Worm (Caenorhabditis elegans) whole organism, L3 larva: ENCODE data around the gene ZK185.4.

ENCODE experiments used
- egl-27 ChIP-seq: sonication (generic microtip); optimal IDR thresholded peaks from 4 replicates; lab custom pipeline; 2017; ENCODE audit warnings: missing biosample characterization, missing genetic modification reagents, missing genetic modification characterization
- nfya-1 ChIP-seq: sonication (generic microtip); optimal IDR thresholded peaks from 2 replicates; lab custom pipeline; 2017; ENCODE audit warnings: missing genetic modification characterization, mild to moderate bottlenecking, missing compliant biosample characterization, antibody characterized with exemption, moderate library complexity; ENCODE audit not compliant: insufficient read depth
- nhr-25 ChIP-seq: sonication (generic microtip); optimal IDR thresholded peaks from 2 replicates; lab custom pipeline; 2017; ENCODE audit warnings: missing biosample characterization, missing genetic modification characterization
- ztf-11 ChIP-seq: fragments of 150-350 bp; optimal IDR thresholded peaks from 2 replicates; lab custom pipeline; 2014; ENCODE audit warnings: missing biosample characterization, missing genetic modification characterization

- TF ChIP-seq nhr-25 (tag; lab: Kevin White, UChicago), result no peak
- no peak for TF ChIP-seq ztf-11 (tag; lab: Kevin White, UChicago)
- no peak for TF ChIP-seq nfya-1 (tag; lab: Kevin White, UChicago)
- TF ChIP-seq egl-27 (tag; lab: Kevin White, UChicago), result no peak
These were observed 21.6 kb downstream of the ZK185.4 start, which contains the start of the genes rfth-1 and ZK180.8 for ce11 chrIV:4511259-4511890.
